Fruit fly (Drosophila melanogaster) whole organism, embryonic: ENCODE results near the gene CG46309.

Source experiments
- Bteb2 ChIP-seq: fragments of 200-800 bp; sonication (Bioruptor generic); optimal IDR thresholded peaks from 2 replicates; lab custom pipeline; 2016; ENCODE audit warnings: missing biosample characterization, missing genetic modification characterization
- CG10267 ChIP-seq: fragments of 200-800 bp; sonication (Bioruptor generic); optimal IDR thresholded peaks from 2 replicates; lab custom pipeline; 2018; ENCODE audit warnings: missing biosample characterization, mild to moderate bottlenecking, missing genetic modification characterization, moderate library complexity
- CG11085 ChIP-seq: fragments of 200-800 bp; sonication (Bioruptor generic); IDR thresholded peaks from 2 replicates; pipeline ENCODE4 v1.3.6; 2022; ENCODE audit warnings: missing biosample characterization, missing genetic modification characterization
- CG11398 ChIP-seq: fragments of 200-800 bp; sonication (Bioruptor generic); optimal IDR thresholded peaks from 2 replicates; lab custom pipeline; 2016; ENCODE audit warnings: missing biosample characterization, missing genetic modification characterization
- CG11696 ChIP-seq: fragments of 200-800 bp; sonication (Bioruptor generic); IDR thresholded peaks from 2 replicates; pipeline ENCODE4 v1.3.6; 2022; ENCODE audit warnings: missing biosample characterization, missing genetic modification characterization
- CG12236 ChIP-seq: fragments of 200-800 bp; sonication (Bioruptor generic); optimal IDR thresholded peaks from 2 replicates; lab custom pipeline; 2016; ENCODE audit warnings: missing biosample characterization, missing genetic modification characterization
- CG12391 ChIP-seq: fragments of 200-800 bp; sonication (Bioruptor generic); optimal IDR thresholded peaks from 3 replicates; lab custom pipeline; 2018; ENCODE audit warnings: missing biosample characterization, mild to moderate bottlenecking, missing genetic modification characterization, moderate library complexity
- CG12769 ChIP-seq: fragments of 200-800 bp; sonication (Bioruptor generic); optimal IDR thresholded peaks from 2 replicates; lab custom pipeline; 2019; ENCODE audit warnings: missing biosample characterization, mild to moderate bottlenecking, missing genetic modification characterization, moderate library complexity
- CG13624 ChIP-seq: fragments of 200-800 bp; sonication (Bioruptor generic); optimal IDR thresholded peaks from 2 replicates; lab custom pipeline; 2016; ENCODE audit warnings: missing biosample characterization, missing genetic modification characterization
- CG13894 ChIP-seq: fragments of 200-800 bp; sonication (Bioruptor generic); optimal IDR thresholded peaks from 3 replicates; lab custom pipeline; 2018; ENCODE audit warnings: missing biosample characterization, mild to moderate bottlenecking, missing genetic modification characterization, moderate library complexity
- CG14050 ChIP-seq: fragments of 200-800 bp; sonication (Bioruptor generic); IDR thresholded peaks from 3 replicates; pipeline ENCODE4 v1.3.6; 2022; ENCODE audit warnings: missing biosample characterization, missing genetic modification characterization
- CG17361 ChIP-seq: fragments of 200-800 bp; sonication (Bioruptor generic); IDR thresholded peaks from 3 replicates; pipeline ENCODE4 v1.3.6; 2022; ENCODE audit warnings: missing biosample characterization, missing genetic modification characterization
- CG18262 ChIP-seq: fragments of 200-800 bp; optimal IDR thresholded peaks from 3 replicates; lab custom pipeline; 2019; ENCODE audit warnings: missing biosample characterization, mild to moderate bottlenecking, missing genetic modification characterization, moderate library complexity
- CG2120 ChIP-seq: fragments of 200-800 bp; sonication (Bioruptor generic); optimal IDR thresholded peaks from 3 replicates; lab custom pipeline; 2016; ENCODE audit warnings: missing biosample characterization, missing genetic modification characterization
- CG3065 ChIP-seq: fragments of 200-800 bp; sonication (Bioruptor generic); optimal IDR thresholded peaks from 2 replicates; lab custom pipeline; 2016; ENCODE audit warnings: missing biosample characterization, missing genetic modification characterization
- CG32772 ChIP-seq: fragments of 200-800 bp; sonication (Bioruptor generic); IDR thresholded peaks from 2 replicates; pipeline ENCODE4 v1.3.6; 2022; ENCODE audit warnings: missing biosample characterization, missing genetic modification characterization
- CG3407 ChIP-seq: fragments of 200-800 bp; sonication (Bioruptor generic); optimal IDR thresholded peaks from 2 replicates; lab custom pipeline; 2018; ENCODE audit warnings: missing biosample characterization, mild to moderate bottlenecking, missing genetic modification characterization
- CG3847 ChIP-seq: fragments of 200-800 bp; sonication (Bioruptor generic); IDR thresholded peaks from 2 replicates; pipeline ENCODE4 v1.3.6; 2022; ENCODE audit warnings: missing biosample characterization, missing genetic modification characterization
- CG42726 ChIP-seq: fragments of 200-800 bp; sonication (Bioruptor generic); IDR thresholded peaks from 2 replicates; pipeline ENCODE4 v1.3.6; 2022; ENCODE audit warnings: missing biosample characterization, missing genetic modification characterization; ENCODE audit not compliant: partially characterized antibody
- CG4854 ChIP-seq: fragments of 200-800 bp; sonication (Bioruptor generic); optimal IDR thresholded peaks from 2 replicates; lab custom pipeline; 2016; ENCODE audit warnings: missing biosample characterization, missing genetic modification characterization, inconsistent platforms
- CG6254 ChIP-seq: fragments of 200-800 bp; sonication (Bioruptor generic); optimal IDR thresholded peaks from 3 replicates; lab custom pipeline; 2017; ENCODE audit warnings: mild to moderate bottlenecking, missing biosample characterization, missing genetic modification reagents, missing genetic modification characterization
- CG7745 ChIP-seq: fragments of 200-800 bp; sonication (Bioruptor generic); optimal IDR thresholded peaks from 2 replicates; lab custom pipeline; 2018; ENCODE audit warnings: missing biosample characterization, mild to moderate bottlenecking, missing genetic modification characterization, moderate library complexity
- CG8765 ChIP-seq: fragments of 200-800 bp; sonication (Bioruptor generic); IDR thresholded peaks from 2 replicates; pipeline ENCODE4 v1.3.6; 2022; ENCODE audit warnings: missing biosample characterization, missing genetic modification characterization
- CG9215 ChIP-seq: fragments of 200-800 bp; sonication (Bioruptor generic); IDR thresholded peaks from 2 replicates; pipeline ENCODE4 v1.3.6; 2022; ENCODE audit warnings: missing biosample characterization, missing genetic modification characterization
- CG9727 ChIP-seq: fragments of 200-800 bp; sonication (Bioruptor generic); optimal IDR thresholded peaks from 3 replicates; lab custom pipeline; 2017; ENCODE audit warnings: missing biosample characterization, mild to moderate bottlenecking, missing genetic modification characterization
- CG9817 ChIP-seq: fragments of 200-800 bp; sonication (Bioruptor generic); optimal IDR thresholded peaks from 2 replicates; lab custom pipeline; 2018; ENCODE audit warnings: missing biosample characterization, mild to moderate bottlenecking, missing genetic modification characterization, moderate library complexity
- E2f1 ChIP-seq: fragments of 200-800 bp; sonication (Bioruptor generic); IDR thresholded peaks from 2 replicates; pipeline ENCODE4 v1.3.6; 2022; ENCODE audit warnings: missing biosample characterization, missing genetic modification characterization
- HLH54F ChIP-seq: fragments of 200-800 bp; sonication (Bioruptor generic); optimal IDR thresholded peaks from 3 replicates; lab custom pipeline; 2016; ENCODE audit warnings: missing biosample characterization, missing genetic modification characterization
- Hr78 ChIP-seq, 2 experiments: fragments of 200-800 bp in 1 of 2; fragments of >200 bp in 1 of 2; sonication (Bioruptor generic) in 1 of 2; optimal IDR thresholded peaks; 2 replicates each; lab custom pipeline; 2017 to 2019; ENCODE audit warnings: missing biosample characterization in 2 of 2, missing genetic modification characterization in 2 of 2, mild to moderate bottlenecking in 1 of 2, moderate library complexity in 1 of 2
- NfI ChIP-seq: fragments of 200-800 bp; sonication (Bioruptor generic); optimal IDR thresholded peaks from 3 replicates; lab custom pipeline; 2018; ENCODE audit warnings: missing biosample characterization, mild to moderate bottlenecking, missing genetic modification characterization, moderate library complexity
- Oaz ChIP-seq: fragments of 200-800 bp; sonication (Bioruptor generic); IDR thresholded peaks from 2 replicates; pipeline ENCODE4 v1.3.6; 2022; ENCODE audit warnings: missing biosample characterization, missing genetic modification characterization
- PHDP ChIP-seq: fragments of 200-800 bp; sonication (Bioruptor generic); optimal IDR thresholded peaks from 3 replicates; lab custom pipeline; 2018; ENCODE audit warnings: missing biosample characterization, mild to moderate bottlenecking, missing genetic modification characterization, moderate library complexity
- Ravus ChIP-seq: fragments of 200-800 bp; sonication (Bioruptor generic); IDR thresholded peaks from 2 replicates; pipeline ENCODE4 v1.3.6; 2022; ENCODE audit warnings: missing biosample characterization, missing genetic modification characterization
- Sry-δ ChIP-seq: fragments of 200-800 bp; sonication (Bioruptor generic); optimal IDR thresholded peaks from 2 replicates; lab custom pipeline; 2016; ENCODE audit warnings: missing biosample characterization, missing genetic modification characterization
- Xbp1 ChIP-seq: fragments of 200-800 bp; sonication (Bioruptor generic); optimal IDR thresholded peaks from 3 replicates; lab custom pipeline; 2016; ENCODE audit warnings: missing biosample characterization, mild to moderate bottlenecking, missing genetic modification characterization
- abd-A ChIP-seq: fragments of 200-800 bp; sonication (Bioruptor generic); optimal IDR thresholded peaks from 3 replicates; lab custom pipeline; 2019; ENCODE audit warnings: missing biosample characterization, mild to moderate bottlenecking, missing genetic modification characterization, moderate library complexity
- bbx ChIP-seq: fragments of 200-800 bp; sonication (Bioruptor generic); IDR thresholded peaks from 2 replicates; pipeline ENCODE4 v1.3.6; 2022; ENCODE audit warnings: missing biosample characterization, missing genetic modification characterization; ENCODE audit not compliant: partially characterized antibody
- caup ChIP-seq: fragments of 200-800 bp; sonication (Bioruptor generic); optimal IDR thresholded peaks from 3 replicates; lab custom pipeline; 2017; ENCODE audit warnings: missing biosample characterization, mild to moderate bottlenecking, missing genetic modification characterization, moderate library complexity; ENCODE audit not compliant: severe bottlenecking
- dan ChIP-seq: fragments of 200-800 bp; sonication (Bioruptor generic); IDR thresholded peaks from 2 replicates; pipeline ENCODE4 v1.3.6; 2022; ENCODE audit warnings: missing biosample characterization, missing genetic modification characterization
- dysf ChIP-seq: fragments of 200-800 bp; sonication (Bioruptor generic); IDR thresholded peaks from 3 replicates; pipeline ENCODE4 v1.3.6; 2022; ENCODE audit warnings: missing biosample characterization, missing genetic modification characterization
- fd102C ChIP-seq: fragments of 200-800 bp; sonication (Bioruptor generic); optimal IDR thresholded peaks from 2 replicates; lab custom pipeline; 2018; ENCODE audit warnings: missing biosample characterization, mild to moderate bottlenecking, missing genetic modification characterization, moderate library complexity
- ftz-f1 ChIP-seq: fragments of 200-800 bp; sonication (Bioruptor generic); optimal IDR thresholded peaks from 2 replicates; lab custom pipeline; 2016; ENCODE audit warnings: missing biosample characterization, missing genetic modification characterization
- mirr ChIP-seq: fragments of 200-800 bp; sonication (Bioruptor generic); optimal IDR thresholded peaks from 3 replicates; lab custom pipeline; 2018; ENCODE audit warnings: missing biosample characterization, mild to moderate bottlenecking, missing genetic modification characterization
- nerfin-1 ChIP-seq: fragments of 200-800 bp; sonication (Bioruptor generic); optimal IDR thresholded peaks from 3 replicates; lab custom pipeline; 2019; ENCODE audit warnings: missing biosample characterization, mild to moderate bottlenecking, missing genetic modification characterization, moderate library complexity
- sima ChIP-seq: fragments of 200-800 bp; sonication (Bioruptor generic); optimal IDR thresholded peaks from 2 replicates; lab custom pipeline; 2016; ENCODE audit warnings: missing biosample characterization, missing genetic modification characterization
- slbo ChIP-seq: fragments of 200-800 bp; sonication (Bioruptor generic); IDR thresholded peaks from 2 replicates; pipeline ENCODE4 v1.3.6; 2022; ENCODE audit warnings: missing biosample characterization, missing genetic modification characterization
- sug ChIP-seq: fragments of 200-800 bp; optimal IDR thresholded peaks from 2 replicates; lab custom pipeline; 2019; ENCODE audit warnings: missing biosample characterization, mild to moderate bottlenecking, missing genetic modification characterization, moderate library complexity
- tx ChIP-seq: fragments of 200-800 bp; sonication (Bioruptor generic); optimal IDR thresholded peaks from 2 replicates; lab custom pipeline; 2016; ENCODE audit warnings: missing biosample characterization, missing genetic modification characterization
- usp ChIP-seq: fragments of >200 bp; optimal IDR thresholded peaks from 2 replicates; lab custom pipeline; 2017; ENCODE audit warnings: missing biosample characterization, missing genetic modification characterization
- yki ChIP-seq: fragments of >200 bp; optimal IDR thresholded peaks from 3 replicates; lab custom pipeline; 2018
- zfh1 ChIP-seq: fragments of 200-800 bp; sonication (Bioruptor generic); IDR thresholded peaks from 3 replicates; pipeline ENCODE4 v1.3.6; 2022; ENCODE audit warnings: missing biosample characterization, missing genetic modification characterization

The CG46309 gene

dm6 chr2L:16285692-16286359, 34.2 kb upstream of the CG46309 start (continued):
- TF ChIP-seq dysf (GFP tag; lab: Robert Waterston, UW) (no peak), NfI (GFP tag; lab: Kevin White, UChicago) (peak; percentile 88), CG9817 (peak; percentile 82), yki (lab: Kevin White, UChicago) (peak; percentile 41), Ravus (GFP tag; lab: Robert Waterston, UW) (no peak), Sry-δ (GFP tag; lab: Kevin White, UChicago) (peak; percentile 20), slbo (no peak), CG9215 (GFP tag; lab: Robert Waterston, UW) (no peak), mirr (GFP tag; lab: Kevin White, UChicago) (peak; percentile 48), CG10267 (tag; lab: Kevin White, UChicago) (peak; percentile 79), CG8765 (GFP tag; lab: Robert Waterston, UW) (no peak), Oaz (no peak), ftz-f1 (no peak), sima (GFP tag; lab: Kevin White, UChicago) (peak; percentile 60), CG11696 (no peak), CG18262 (tag; lab: Kevin White, UChicago) (peak; percentile 86), CG13894 (tag; lab: Kevin White, UChicago) (peak; percentile 76), CG7745 (tag; lab: Kevin White, UChicago) (peak; percentile 17), HLH54F (peak; percentile 87), caup (GFP tag; lab: Kevin White, UChicago) (peak; percentile 82), CG13624 (peak; percentile 86), CG32772 (no peak), abd-A (no peak), usp (GFP tag; lab: Kevin White, UChicago) (no peak), CG12391 (tag; lab: Kevin White, UChicago) (peak; percentile 90), CG4854 (GFP tag; lab: Kevin White, UChicago) (peak; percentile 82), CG11398 (GFP tag; lab: Kevin White, UChicago) (peak; percentile 73), dan (GFP tag; lab: Robert Waterston, UW) (no peak), CG17361 (GFP tag; lab: Robert Waterston, UW) (no peak), PHDP (tag; lab: Kevin White, UChicago) (peak; percentile 92), CG42726 (GFP tag; lab: Robert Waterston, UW) (no peak), CG11085 (no peak), CG3847 (no peak), CG6254 (GFP tag; lab: Kevin White, UChicago) (peak; percentile 80), Hr78 (GFP tag; optimal IDR thresholded peaks at IDR 0.05; lab: Kevin White, UChicago) (no peak), tx (GFP tag; lab: Kevin White, UChicago) (peak; percentile 84), Xbp1 (GFP tag; lab: Kevin White, UChicago) (peak; percentile 93), Bteb2 (peak; percentile 71), zfh1 (GFP tag; lab: Robert Waterston, UW) (no peak), bbx (GFP tag; lab: Robert Waterston, UW) (no peak), CG14050 (GFP tag; lab: Robert Waterston, UW) (no peak), E2f1 (no peak), CG12769 (tag; lab: Kevin White, UChicago) (peak; percentile 92), nerfin-1 (tag; lab: Kevin White, UChicago) (peak; percentile 73), CG2120 (GFP tag; lab: Kevin White, UChicago) (peak; percentile 88), CG3407 (GFP tag; lab: Kevin White, UChicago) (peak; percentile 59), CG3065 (GFP tag; lab: Kevin White, UChicago) (peak; percentile 76), sug (peak; percentile 56), CG12236 (peak; percentile 84), CG9727 (peak; percentile 77), fd102C (peak; percentile 86)
